Fruit fly (Drosophila melanogaster): ENCODE results near the gene CG7488.

Gene CG7488

dm6 chr3R:13010905-13011620 is 15.6 kb downstream of the CG7488 start, which contains the start of gene CG8031:
Gene CG8031, minus strand, starts transcription at chr3R:13011310.
- TF ChIP-seq Ets98B (GFP tag; IDR thresholded peaks at IDR 0.05) (peak; percentile 12; the same call in 1 of the 2 replicates), CG8159 (tag; optimal IDR thresholded peaks at IDR 0.05) (peak; percentile 99), CG4496 (GFP tag; IDR thresholded peaks at IDR 0.05) (0 out of 3 replicates have a peak, but pooled peaks have one; percentile 29), CG13204 (GFP tag; optimal IDR thresholded peaks at IDR 0.05) (no peak), EcR (GFP tag; optimal IDR thresholded peaks at IDR 0.05) (peak; percentile 100)

DNA sequence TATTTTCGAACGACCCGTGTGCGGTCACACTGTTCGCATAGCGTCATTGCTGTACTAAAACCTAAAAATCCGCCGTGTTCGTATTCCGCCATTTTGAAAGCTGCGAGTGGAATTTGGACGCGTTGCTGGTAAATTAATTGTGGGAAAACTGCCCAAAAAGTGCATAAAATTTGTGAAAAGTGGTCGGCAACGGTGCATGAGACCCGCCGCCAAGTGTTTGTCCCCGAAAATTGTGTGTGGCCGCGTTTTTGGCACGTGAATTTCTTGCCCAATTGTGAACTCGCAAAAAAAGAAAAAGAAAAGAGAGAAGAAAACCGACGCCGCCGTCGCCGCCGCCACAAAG is 16.2 kb downstream of the CG7488 start, which contains the start of gene CtBP:
TSS of gene CtBP (plus strand) at position 29 of the 343 bp plus-strand sequence.
- no peak for TF ChIP-seq fd96Ca (GFP tag; IDR thresholded peaks at IDR 0.05)
- no peak for TF ChIP-seq rn (GFP tag; IDR thresholded peaks at IDR 0.05)
- TF ChIP-seq CG10348 (GFP tag; IDR thresholded peaks at IDR 0.05): no peak
- no peak for TF ChIP-seq Ets98B (GFP tag; IDR thresholded peaks at IDR 0.05)
- no peak for TF ChIP-seq EcR (GFP tag; optimal IDR thresholded peaks at IDR 0.05)
- TF ChIP-seq CG12605 (GFP tag; IDR thresholded peaks at IDR 0.05): peak; percentile 14; the same call in 1 of the 2 replicates
- peak; percentile 23; the same call in 1 of the 3 replicates for TF ChIP-seq CG4496 (GFP tag; IDR thresholded peaks at IDR 0.05)
- TF ChIP-seq Pif1B (GFP tag; optimal IDR thresholded peaks at IDR 0.05): no peak
- TF ChIP-seq CG9948 (tag; optimal IDR thresholded peaks at IDR 0.05): no peak
- no peak for TF ChIP-seq CG34367 (tag; optimal IDR thresholded peaks at IDR 0.05)
- TF ChIP-seq CG13204 (GFP tag; optimal IDR thresholded peaks at IDR 0.05): no peak
- TF ChIP-seq D1 (tag; optimal IDR thresholded peaks at IDR 0.05): no peak
- TF ChIP-seq CG14655 (GFP tag; optimal IDR thresholded peaks at IDR 0.05): no peak

- peak; percentile 47 for TF ChIP-seq CG13204 (GFP tag; optimal IDR thresholded peaks at IDR 0.05)
- peak; percentile 73; the same call in 1 of the 2 replicates for TF ChIP-seq CG12605 (GFP tag; IDR thresholded peaks at IDR 0.05)
- peak; percentile 89 for TF ChIP-seq Ets98B (GFP tag; IDR thresholded peaks at IDR 0.05)
- TF ChIP-seq EcR (GFP tag; optimal IDR thresholded peaks at IDR 0.05): peak; percentile 72
- peak; percentile 48; the same call in 1 of the 2 replicates for TF ChIP-seq CG10348 (GFP tag; IDR thresholded peaks at IDR 0.05)
- peak; percentile 47 for TF ChIP-seq Snoo (tag; optimal IDR thresholded peaks at IDR 0.05)
- TF ChIP-seq CG8159 (tag; optimal IDR thresholded peaks at IDR 0.05): peak; percentile 68
- TF ChIP-seq Pif1B (GFP tag; optimal IDR thresholded peaks at IDR 0.05): peak; percentile 63
- peak; percentile 90 for TF ChIP-seq fd96Ca (GFP tag; IDR thresholded peaks at IDR 0.05)
- TF ChIP-seq CG4496 (GFP tag; IDR thresholded peaks at IDR 0.05): peak; percentile 91
- peak; percentile 91 for TF ChIP-seq CG32121 (GFP tag; IDR thresholded peaks at IDR 0.05)
- TF ChIP-seq CG15710 (tag; optimal IDR thresholded peaks at IDR 0.05): peak; percentile 65
- peak; percentile 43; the same call in 1 of the 2 replicates for TF ChIP-seq rn (GFP tag; IDR thresholded peaks at IDR 0.05)
- no peak for TF ChIP-seq D1 (tag; optimal IDR thresholded peaks at IDR 0.05)
- TF ChIP-seq CG14655 (GFP tag; optimal IDR thresholded peaks at IDR 0.05): no peak
- TF ChIP-seq CG34367 (tag; optimal IDR thresholded peaks at IDR 0.05): peak; percentile 53
- peak; percentile 56 for TF ChIP-seq CG17806 (tag; optimal IDR thresholded peaks at IDR 0.05)
- peak; percentile 60 for TF ChIP-seq CG8301 (tag; optimal IDR thresholded peaks at IDR 0.05)
- TF ChIP-seq gl (tag; optimal IDR thresholded peaks at IDR 0.05): peak; percentile 58
- peak; percentile 47 for TF ChIP-seq CG9948 (tag; optimal IDR thresholded peaks at IDR 0.05)
- peak; percentile 75 for TF ChIP-seq Pif1A (GFP tag; optimal IDR thresholded peaks at IDR 0.05)
Measured at dm6 chr3R:13012351-13012750, 16.9 kb downstream of the CG7488 start.

dm6 chr3R:13012990-13013389 is 17.6 kb downstream of the CG7488 start:
- TF ChIP-seq CG4496 (GFP tag; IDR thresholded peaks at IDR 0.05): 0 out of 3 replicates have a peak, but pooled peaks have one; percentile 16
- peak; percentile 70 for TF ChIP-seq CG13204 (GFP tag; optimal IDR thresholded peaks at IDR 0.05)
- TF ChIP-seq CG32121 (GFP tag; IDR thresholded peaks at IDR 0.05): 0 out of 2 replicates have a peak, but pooled peaks have one; percentile 14
- TF ChIP-seq CG12605 (GFP tag; IDR thresholded peaks at IDR 0.05): peak; percentile 18; the same call in 1 of the 2 replicates
- no peak for TF ChIP-seq CG15710 (tag; optimal IDR thresholded peaks at IDR 0.05)
- TF ChIP-seq Ets98B (GFP tag; IDR thresholded peaks at IDR 0.05): no peak
- TF ChIP-seq gl (tag; optimal IDR thresholded peaks at IDR 0.05): no peak
- no peak for TF ChIP-seq CG9948 (tag; optimal IDR thresholded peaks at IDR 0.05)
- no peak for TF ChIP-seq EcR (GFP tag; optimal IDR thresholded peaks at IDR 0.05)
- TF ChIP-seq CG34367 (tag; optimal IDR thresholded peaks at IDR 0.05): no peak
- no peak for TF ChIP-seq rn (GFP tag; IDR thresholded peaks at IDR 0.05)
- TF ChIP-seq CG8301 (tag; optimal IDR thresholded peaks at IDR 0.05): no peak
- peak; percentile 32; the same call in 1 of the 3 replicates for TF ChIP-seq fd96Ca (GFP tag; IDR thresholded peaks at IDR 0.05)
- TF ChIP-seq CG17806 (tag; optimal IDR thresholded peaks at IDR 0.05): no peak
- TF ChIP-seq Pif1B (GFP tag; optimal IDR thresholded peaks at IDR 0.05): no peak
- TF ChIP-seq CG10348 (GFP tag; IDR thresholded peaks at IDR 0.05): no peak
- no peak for TF ChIP-seq Pif1A (GFP tag; optimal IDR thresholded peaks at IDR 0.05)
- no peak for TF ChIP-seq CG8159 (tag; optimal IDR thresholded peaks at IDR 0.05)
- no peak for TF ChIP-seq Snoo (tag; optimal IDR thresholded peaks at IDR 0.05)
- no peak for TF ChIP-seq CG14655 (GFP tag; optimal IDR thresholded peaks at IDR 0.05)
- TF ChIP-seq D1 (tag; optimal IDR thresholded peaks at IDR 0.05): no peak

DNA sequence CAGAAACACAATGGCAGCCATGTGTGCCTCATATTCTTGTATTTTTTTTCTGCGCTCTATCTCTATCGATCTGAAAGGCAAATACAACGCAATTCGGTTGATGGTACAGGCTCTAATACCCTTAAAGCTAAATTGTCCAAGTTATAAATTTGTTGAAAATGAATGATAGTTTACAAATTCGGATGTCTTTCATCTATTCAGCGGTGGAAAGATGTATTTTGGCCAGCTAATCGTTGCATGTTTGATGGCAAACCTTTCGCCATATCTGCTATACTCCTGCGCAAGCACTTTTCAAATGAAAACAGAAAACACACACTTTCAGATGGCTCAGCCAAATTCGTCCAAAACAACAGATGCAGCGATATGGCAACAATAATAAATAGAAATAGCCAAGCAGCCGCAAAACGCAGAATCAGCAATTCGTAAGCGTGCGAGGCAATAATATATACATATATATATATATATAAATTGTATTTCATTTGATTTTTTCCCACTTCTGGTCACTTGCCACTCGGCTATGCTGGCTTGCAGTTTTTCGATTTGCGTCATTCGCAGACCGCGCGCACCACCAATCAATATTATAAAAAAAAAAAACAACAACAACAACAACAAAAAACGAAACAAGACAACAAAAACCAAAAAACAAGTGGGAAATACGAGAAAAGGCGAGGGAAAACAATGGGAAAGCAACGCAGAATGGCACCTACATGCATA is 18.9 kb downstream of the CG7488 start:
- TF ChIP-seq CG17806 (tag; optimal IDR thresholded peaks at IDR 0.05) (no peak), Snoo (tag; optimal IDR thresholded peaks at IDR 0.05) (no peak), CG12605 (GFP tag; IDR thresholded peaks at IDR 0.05) (0 out of 2 replicates have a peak, but pooled peaks have one; percentile 9), CG32121 (GFP tag; IDR thresholded peaks at IDR 0.05) (peak; percentile 54; the same call in 1 of the 2 replicates), CG10348 (GFP tag; IDR thresholded peaks at IDR 0.05) (no peak), Ets98B (GFP tag; IDR thresholded peaks at IDR 0.05) (peak; percentile 34), rn (GFP tag; IDR thresholded peaks at IDR 0.05) (0 out of 2 replicates have a peak, but pooled peaks have one; percentile 30), EcR (GFP tag; optimal IDR thresholded peaks at IDR 0.05) (no peak), CG14655 (GFP tag; optimal IDR thresholded peaks at IDR 0.05) (peak; percentile 22), fd96Ca (GFP tag; IDR thresholded peaks at IDR 0.05) (peak; percentile 48; the same call in 2 of the 3 replicates), CG4496 (GFP tag; IDR thresholded peaks at IDR 0.05) (peak; percentile 58)
